Fruit fly (Drosophila melanogaster) whole organism, embryonic: ENCODE data around the gene Pig1.
A peak's percentile ranks its signal among the peaks of the same experiment; 100 is the strongest.

ENCODE experiments used
- Abd-B ChIP-seq: fragments of 200-800 bp; sonication (Bioruptor generic); optimal IDR thresholded peaks from 2 replicates; lab custom pipeline; 2018; ENCODE audit warnings: missing biosample characterization, mild to moderate bottlenecking, missing genetic modification characterization, moderate library complexity
- CG10147 ChIP-seq: fragments of 200-800 bp; sonication (Bioruptor generic); optimal IDR thresholded peaks from 2 replicates; lab custom pipeline; 2019; ENCODE audit warnings: missing biosample characterization, mild to moderate bottlenecking, missing genetic modification characterization, moderate library complexity
- CG10267 ChIP-seq: fragments of 200-800 bp; sonication (Bioruptor generic); optimal IDR thresholded peaks from 2 replicates; lab custom pipeline; 2018; ENCODE audit warnings: missing biosample characterization, mild to moderate bottlenecking, missing genetic modification characterization, moderate library complexity
- CG12942 ChIP-seq: fragments of 200-800 bp; sonication (Bioruptor generic); optimal IDR thresholded peaks from 3 replicates; lab custom pipeline; 2016; ENCODE audit warnings: missing biosample characterization, missing genetic modification characterization
- CG14710 ChIP-seq: fragments of 200-800 bp; sonication (Bioruptor generic); optimal IDR thresholded peaks from 3 replicates; lab custom pipeline; 2019; ENCODE audit warnings: missing biosample characterization, mild to moderate bottlenecking, missing genetic modification characterization, moderate library complexity
- CG1529 ChIP-seq: fragments of 200-800 bp; sonication (Bioruptor generic); optimal IDR thresholded peaks from 3 replicates; lab custom pipeline; 2018; ENCODE audit warnings: missing biosample characterization, missing genetic modification characterization
- CG1602 ChIP-seq: fragments of 200-800 bp; sonication (Bioruptor generic); optimal IDR thresholded peaks from 3 replicates; lab custom pipeline; 2016; ENCODE audit warnings: missing biosample characterization, missing genetic modification characterization
- CG17385 ChIP-seq: fragments of 200-800 bp; sonication (Bioruptor generic); optimal IDR thresholded peaks from 3 replicates; lab custom pipeline; 2018; ENCODE audit warnings: missing biosample characterization, mild to moderate bottlenecking, missing genetic modification characterization
- CG17612 ChIP-seq: fragments of 200-800 bp; sonication (Bioruptor generic); IDR thresholded peaks from 2 replicates; pipeline ENCODE4 v1.3.6; 2022; ENCODE audit warnings: missing biosample characterization, missing genetic modification characterization
- CG17829 ChIP-seq: fragments of 200-800 bp; optimal IDR thresholded peaks from 2 replicates; lab custom pipeline; 2019; ENCODE audit warnings: missing biosample characterization, mild to moderate bottlenecking, missing genetic modification characterization, moderate library complexity
- CG1792 ChIP-seq: fragments of 200-800 bp; sonication (Bioruptor generic); optimal IDR thresholded peaks from 2 replicates; lab custom pipeline; 2016; ENCODE audit warnings: missing biosample characterization, missing genetic modification characterization
- CG2712 ChIP-seq: fragments of 200-800 bp; optimal IDR thresholded peaks from 3 replicates; lab custom pipeline; 2019; ENCODE audit warnings: missing biosample characterization, mild to moderate bottlenecking, missing genetic modification characterization, moderate library complexity
- CG31388 ChIP-seq: fragments of 200-800 bp; sonication (Bioruptor generic); optimal IDR thresholded peaks from 2 replicates; lab custom pipeline; 2016; ENCODE audit warnings: missing biosample characterization, missing genetic modification characterization
- CG43689 ChIP-seq: fragments of 200-800 bp; sonication (Bioruptor generic); IDR thresholded peaks from 2 replicates; pipeline ENCODE4 v1.3.6; 2022; ENCODE audit warnings: missing biosample characterization, missing genetic modification characterization
- CG5245 ChIP-seq: fragments of 200-800 bp; sonication (Bioruptor generic); optimal IDR thresholded peaks from 3 replicates; lab custom pipeline; 2016; ENCODE audit warnings: missing biosample characterization, missing genetic modification characterization
- CG7963 ChIP-seq: fragments of 200-800 bp; sonication (Bioruptor generic); IDR thresholded peaks from 3 replicates; pipeline ENCODE4 v1.3.6; 2022; ENCODE audit warnings: missing biosample characterization, missing genetic modification characterization; ENCODE audit not compliant: partially characterized antibody
- CG9609 ChIP-seq: fragments of 200-800 bp; sonication (Bioruptor generic); optimal IDR thresholded peaks from 3 replicates; lab custom pipeline; 2016; ENCODE audit warnings: missing biosample characterization, missing genetic modification characterization
- CG9727 ChIP-seq: fragments of 200-800 bp; sonication (Bioruptor generic); optimal IDR thresholded peaks from 3 replicates; lab custom pipeline; 2017; ENCODE audit warnings: missing biosample characterization, mild to moderate bottlenecking, missing genetic modification characterization
- CHES-1-like ChIP-seq: fragments of 200-800 bp; sonication (Bioruptor generic); optimal IDR thresholded peaks from 2 replicates; lab custom pipeline; 2016; ENCODE audit warnings: missing biosample characterization, missing genetic modification characterization
- CTCF ChIP-seq: fragments of 200-800 bp; sonication (Bioruptor generic); optimal IDR thresholded peaks from 2 replicates; lab custom pipeline; 2017; ENCODE audit warnings: missing biosample characterization, mild to moderate bottlenecking, missing genetic modification characterization, moderate library complexity
- Dip2 ChIP-seq: fragments of 200-800 bp; sonication (Bioruptor generic); IDR thresholded peaks from 2 replicates; pipeline ENCODE4 v1.3.6; 2022; ENCODE audit warnings: missing biosample characterization, missing genetic modification characterization
- Doc3 ChIP-seq: fragments of 200-800 bp; sonication (Bioruptor generic); IDR thresholded peaks from 3 replicates; pipeline ENCODE4 v1.3.6; 2022; ENCODE audit warnings: missing biosample characterization, missing genetic modification characterization; ENCODE audit not compliant: partially characterized antibody
- ERR ChIP-seq: fragments of 200-800 bp; sonication (Bioruptor generic); optimal IDR thresholded peaks from 2 replicates; lab custom pipeline; 2016; ENCODE audit warnings: missing biosample characterization, missing genetic modification characterization
- Fer3 ChIP-seq: fragments of 200-800 bp; sonication (Bioruptor generic); optimal IDR thresholded peaks from 2 replicates; lab custom pipeline; 2018; ENCODE audit warnings: missing biosample characterization, mild to moderate bottlenecking, missing genetic modification characterization, moderate library complexity
- GATAe ChIP-seq: fragments of 200-800 bp; sonication (Bioruptor generic); conservative IDR thresholded peaks from 2 replicates; pipeline ENCODE4 v1.3.6; 2022; ENCODE audit warnings: missing biosample characterization, missing genetic modification characterization
- H15 ChIP-seq: fragments of 200-800 bp; sonication (Bioruptor generic); IDR thresholded peaks from 3 replicates; pipeline ENCODE4 v1.3.6; 2022; ENCODE audit warnings: missing biosample characterization, missing genetic modification characterization
- HLH4C ChIP-seq: fragments of 200-800 bp; sonication (Bioruptor generic); IDR thresholded peaks from 3 replicates; pipeline ENCODE4 v1.3.6; 2022; ENCODE audit warnings: missing biosample characterization, missing genetic modification characterization; ENCODE audit not compliant: partially characterized antibody
- Hand ChIP-seq: fragments of 200-800 bp; sonication (Bioruptor generic); optimal IDR thresholded peaks from 2 replicates; lab custom pipeline; 2017; ENCODE audit warnings: mild to moderate bottlenecking, missing biosample characterization, missing genetic modification reagents, missing genetic modification characterization
- Hsf ChIP-seq: fragments of 200-800 bp; sonication (Bioruptor generic); optimal IDR thresholded peaks from 3 replicates; lab custom pipeline; 2016; ENCODE audit warnings: missing biosample characterization, missing genetic modification characterization
- NC2α ChIP-seq: fragments of 200-800 bp; sonication (Bioruptor generic); optimal IDR thresholded peaks from 2 replicates; lab custom pipeline; 2016; ENCODE audit warnings: missing biosample characterization, missing genetic modification characterization
- Rx ChIP-seq: fragments of 200-800 bp; sonication (Bioruptor generic); IDR thresholded peaks from 2 replicates; pipeline ENCODE4 v1.3.6; 2022; ENCODE audit warnings: missing biosample characterization, missing genetic modification characterization
- Six4 ChIP-seq: fragments of 200-800 bp; sonication (Bioruptor generic); optimal IDR thresholded peaks from 2 replicates; lab custom pipeline; 2016; ENCODE audit warnings: missing biosample characterization, missing genetic modification characterization
- Sox102F ChIP-seq: fragments of 200-800 bp; sonication (Bioruptor generic); optimal IDR thresholded peaks from 2 replicates; lab custom pipeline; 2018; ENCODE audit warnings: missing biosample characterization, mild to moderate bottlenecking, missing genetic modification characterization, moderate library complexity
- Spps ChIP-seq: fragments of 200-800 bp; sonication (Bioruptor generic); optimal IDR thresholded peaks from 2 replicates; lab custom pipeline; 2018; ENCODE audit warnings: missing biosample characterization, mild to moderate bottlenecking, missing genetic modification characterization
- bab2 ChIP-seq: fragments of 200-800 bp; sonication (Bioruptor generic); optimal IDR thresholded peaks from 2 replicates; lab custom pipeline; 2016; ENCODE audit warnings: missing biosample characterization, missing genetic modification characterization
- br ChIP-seq: fragments of >200 bp; optimal IDR thresholded peaks from 2 replicates; lab custom pipeline; 2017
- ci ChIP-seq: fragments of 200-800 bp; sonication (Bioruptor generic); IDR thresholded peaks from 3 replicates; pipeline ENCODE4 v1.3.6; 2022; ENCODE audit warnings: missing biosample characterization, missing genetic modification characterization
- emc ChIP-seq: fragments of 200-800 bp; sonication (Bioruptor generic); optimal IDR thresholded peaks from 2 replicates; lab custom pipeline; 2016; ENCODE audit warnings: missing biosample characterization, missing genetic modification characterization
- en ChIP-seq: fragments of 200-800 bp; sonication (Bioruptor generic); optimal IDR thresholded peaks from 2 replicates; lab custom pipeline; 2016; ENCODE audit warnings: missing biosample characterization, missing genetic modification characterization
- gfzf ChIP-seq: fragments of 200-800 bp; sonication (Bioruptor generic); optimal IDR thresholded peaks from 2 replicates; lab custom pipeline; 2016; ENCODE audit warnings: missing biosample characterization, mild to moderate bottlenecking, missing genetic modification characterization, moderate library complexity
- grau ChIP-seq: fragments of 200-800 bp; optimal IDR thresholded peaks from 3 replicates; lab custom pipeline; 2019; ENCODE audit warnings: missing biosample characterization, mild to moderate bottlenecking, missing genetic modification characterization, moderate library complexity
- hkb ChIP-seq, 2 experiments: fragments of 200-800 bp in 1 of 2; fragments of >200 bp in 1 of 2; sonication (Bioruptor generic) in 1 of 2; IDR thresholded peaks in 1 of 2; optimal IDR thresholded peaks in 1 of 2; 2 replicates each; pipeline versions ENCODE4 v1.3.6 to Lab custom; 2017 to 2022; ENCODE audit warnings: missing biosample characterization in 1 of 2, missing genetic modification characterization in 1 of 2
- inv ChIP-seq: fragments of 200-800 bp; sonication (Bioruptor generic); IDR thresholded peaks from 2 replicates; pipeline ENCODE4 v1.3.6; 2022; ENCODE audit warnings: missing biosample characterization, missing genetic modification characterization; ENCODE audit not compliant: partially characterized antibody
- peb ChIP-seq: fragments of 200-800 bp; sonication (Bioruptor generic); IDR thresholded peaks from 2 replicates; pipeline ENCODE4 v1.3.6; 2022; ENCODE audit warnings: missing biosample characterization, missing genetic modification characterization
- pzg ChIP-seq: fragments of 200-800 bp; sonication (Bioruptor generic); optimal IDR thresholded peaks from 3 replicates; lab custom pipeline; 2018; ENCODE audit warnings: missing biosample characterization, mild to moderate bottlenecking, missing genetic modification characterization, moderate library complexity
- sd ChIP-seq: fragments of 200-800 bp; sonication (Bioruptor generic); optimal IDR thresholded peaks from 3 replicates; lab custom pipeline; 2018; ENCODE audit warnings: missing biosample characterization, mild to moderate bottlenecking, missing genetic modification characterization, moderate library complexity
- sens ChIP-seq: fragments of 200-800 bp; sonication (Bioruptor generic); peaks from one replicate; lab custom pipeline; 2016; ENCODE audit warnings: missing biosample characterization, missing genetic modification characterization
- sens-2 ChIP-seq: fragments of 200-800 bp; sonication (Bioruptor generic); IDR thresholded peaks from 2 replicates; pipeline ENCODE4 v1.3.6; 2022; ENCODE audit warnings: missing biosample characterization, missing genetic modification characterization
- seq ChIP-seq: fragments of 200-800 bp; sonication (Bioruptor generic); IDR thresholded peaks from 2 replicates; pipeline ENCODE4 v1.3.6; 2022; ENCODE audit warnings: missing biosample characterization, missing genetic modification characterization
- sr ChIP-seq: fragments of 200-800 bp; sonication (Bioruptor generic); IDR thresholded peaks from 3 replicates; pipeline ENCODE4 v1.3.6; 2022; ENCODE audit warnings: missing biosample characterization, missing genetic modification characterization

Gene Pig1

dm6 chrX:3255569-3256309, 6.7 kb upstream of the Pig1 start (continued):
- TF ChIP-seq Spps (tag; lab: Kevin White, UChicago) (peak; percentile 74), CG10147 (peak; percentile 96), br (no peak), CG9727 (peak; percentile 97), CTCF (peak; percentile 64), ci (GFP tag; lab: Robert Waterston, UW) (peak; percentile 90), Hsf (GFP tag; lab: Kevin White, UChicago) (peak; percentile 96), CG17385 (peak; percentile 93), CG14710 (tag; lab: Kevin White, UChicago) (peak; percentile 85), sr (GFP tag; lab: Robert Waterston, UW) (peak; percentile 22; the same call in 1 of the 3 replicates), CG5245 (GFP tag; lab: Kevin White, UChicago) (peak; percentile 90), CG12942 (peak; percentile 88), bab2 (GFP tag; lab: Kevin White, UChicago) (peak; percentile 95), Fer3 (tag; lab: Kevin White, UChicago) (peak; percentile 95), CG17612 (peak; percentile 84), CG43689 (GFP tag; lab: Robert Waterston, UW) (peak; percentile 76), inv (GFP tag; lab: Robert Waterston, UW) (no peak), NC2α (peak; percentile 84), CG1602 (GFP tag; lab: Kevin White, UChicago) (peak; percentile 88), sd (tag; lab: Kevin White, UChicago) (peak; percentile 87), CG10267 (tag; lab: Kevin White, UChicago) (peak; percentile 86), Dip2 (GFP tag; lab: Robert Waterston, UW) (peak; percentile 37; the same call in 1 of the 2 replicates), seq (peak; percentile 96), Hand (peak; percentile 96), HLH4C (no peak), Abd-B (GFP tag; lab: Kevin White, UChicago) (peak; percentile 87), sens-2 (GFP tag; lab: Robert Waterston, UW) (0 out of 2 replicates have a peak, but pooled peaks have one; percentile 15), sens (peak; percentile 98), CG1792 (GFP tag; lab: Kevin White, UChicago) (peak; percentile 93), pzg (peak; percentile 4), CG2712 (tag; lab: Kevin White, UChicago) (peak; percentile 88), Rx (GFP tag; lab: Robert Waterston, UW) (peak; percentile 63), gfzf (GFP tag; lab: Kevin White, UChicago) (no peak), hkb (optimal IDR thresholded peaks at IDR 0.05; lab: Kevin White, UChicago) (no peak), hkb (GFP tag; IDR thresholded peaks at IDR 0.05; lab: Robert Waterston, UW) (peak; percentile 96), CG31388 (GFP tag; lab: Kevin White, UChicago) (peak; percentile 82), peb (GFP tag; lab: Robert Waterston, UW) (peak; percentile 81), Doc3 (GFP tag; lab: Robert Waterston, UW) (no peak), H15 (GFP tag; lab: Robert Waterston, UW) (peak; percentile 87), en (GFP tag; lab: Kevin White, UChicago) (peak; percentile 81), Sox102F (GFP tag; lab: Kevin White, UChicago) (peak; percentile 97), emc (GFP tag; lab: Kevin White, UChicago) (peak; percentile 93), GATAe (GFP tag; lab: Robert Waterston, UW) (peak; percentile 76), CHES-1-like (GFP tag; lab: Kevin White, UChicago) (peak; percentile 96), Six4 (GFP tag; lab: Kevin White, UChicago) (peak; percentile 91), CG9609 (GFP tag; lab: Kevin White, UChicago) (peak; percentile 94), CG1529 (peak; percentile 91), grau (tag; lab: Kevin White, UChicago) (peak; percentile 93), CG17829 (tag; lab: Kevin White, UChicago) (peak; percentile 81), ERR (GFP tag; lab: Kevin White, UChicago) (peak; percentile 79), CG7963 (GFP tag; lab: Robert Waterston, UW) (no peak)
